Fruit fly (Drosophila melanogaster) whole organism, embryonic: ENCODE data around the gene SP555.

Experiments
- Adf1 ChIP-seq: fragments of 200-800 bp; sonication (Bioruptor generic); IDR thresholded peaks from 2 replicates; pipeline ENCODE4 v1.3.6; 2022; ENCODE audit warnings: missing biosample characterization, missing genetic modification characterization
- Aef1 ChIP-seq: fragments of 200-800 bp; sonication (Bioruptor generic); IDR thresholded peaks from 3 replicates; pipeline ENCODE4 v1.3.6; 2022; ENCODE audit warnings: missing biosample characterization, missing genetic modification characterization
- Bgb ChIP-seq: fragments of 200-800 bp; sonication (Bioruptor generic); IDR thresholded peaks from 2 replicates; pipeline ENCODE4 v1.3.6; 2022; ENCODE audit warnings: missing biosample characterization, missing genetic modification characterization; ENCODE audit not compliant: partially characterized antibody
- Blimp-1 ChIP-seq: fragments of 200-800 bp; sonication (Bioruptor generic); optimal IDR thresholded peaks from 3 replicates; lab custom pipeline; 2018; ENCODE audit warnings: missing biosample characterization, missing genetic modification characterization, mild to moderate bottlenecking, moderate library complexity, missing genetic modification reagents
- CG10654 ChIP-seq: fragments of 200-800 bp; sonication (Bioruptor generic); optimal IDR thresholded peaks from 2 replicates; lab custom pipeline; 2016; ENCODE audit warnings: missing biosample characterization, missing genetic modification characterization
- CG12236 ChIP-seq: fragments of 200-800 bp; sonication (Bioruptor generic); optimal IDR thresholded peaks from 2 replicates; lab custom pipeline; 2016; ENCODE audit warnings: missing biosample characterization, missing genetic modification characterization
- CG14710 ChIP-seq: fragments of 200-800 bp; sonication (Bioruptor generic); optimal IDR thresholded peaks from 3 replicates; lab custom pipeline; 2019; ENCODE audit warnings: missing biosample characterization, mild to moderate bottlenecking, missing genetic modification characterization, moderate library complexity
- CG15073 ChIP-seq: fragments of 200-800 bp; sonication (Bioruptor generic); optimal IDR thresholded peaks from 2 replicates; lab custom pipeline; 2016; ENCODE audit warnings: missing biosample characterization, missing genetic modification characterization
- CG17385 ChIP-seq: fragments of 200-800 bp; sonication (Bioruptor generic); optimal IDR thresholded peaks from 3 replicates; lab custom pipeline; 2018; ENCODE audit warnings: missing biosample characterization, mild to moderate bottlenecking, missing genetic modification characterization
- CG18764 ChIP-seq: fragments of 200-800 bp; sonication (Bioruptor generic); optimal IDR thresholded peaks from 3 replicates; lab custom pipeline; 2016; ENCODE audit warnings: missing biosample characterization, missing genetic modification characterization
- CG2120 ChIP-seq: fragments of 200-800 bp; sonication (Bioruptor generic); optimal IDR thresholded peaks from 3 replicates; lab custom pipeline; 2016; ENCODE audit warnings: missing biosample characterization, missing genetic modification characterization
- CG2678 ChIP-seq: fragments of 200-800 bp; sonication (Bioruptor generic); optimal IDR thresholded peaks from 3 replicates; lab custom pipeline; 2019; ENCODE audit warnings: missing biosample characterization, mild to moderate bottlenecking, missing genetic modification characterization, moderate library complexity
- CG2875 ChIP-seq: fragments of 200-800 bp; sonication (Bioruptor generic); optimal IDR thresholded peaks from 2 replicates; lab custom pipeline; 2017; ENCODE audit warnings: missing biosample characterization, mild to moderate bottlenecking, missing genetic modification characterization, missing genetic modification reagents
- CG30403 ChIP-seq: fragments of 200-800 bp; sonication (Bioruptor generic); optimal IDR thresholded peaks from 3 replicates; lab custom pipeline; 2016; ENCODE audit warnings: missing biosample characterization, missing genetic modification characterization
- CG30431 ChIP-seq: fragments of 200-800 bp; sonication (Bioruptor generic); optimal IDR thresholded peaks from 2 replicates; lab custom pipeline; 2017; ENCODE audit warnings: missing biosample characterization, missing genetic modification characterization
- CG31365 ChIP-seq: fragments of 200-800 bp; sonication (Bioruptor generic); optimal IDR thresholded peaks from 2 replicates; lab custom pipeline; 2018; ENCODE audit warnings: missing biosample characterization, mild to moderate bottlenecking, missing genetic modification characterization
- CG32772 ChIP-seq: fragments of 200-800 bp; sonication (Bioruptor generic); IDR thresholded peaks from 2 replicates; pipeline ENCODE4 v1.3.6; 2022; ENCODE audit warnings: missing biosample characterization, missing genetic modification characterization
- CG4360 ChIP-seq: fragments of 200-800 bp; sonication (Bioruptor generic); IDR thresholded peaks from 2 replicates; pipeline ENCODE4 v1.3.6; 2022; ENCODE audit warnings: missing biosample characterization, missing genetic modification characterization
- CG6175 ChIP-seq: fragments of 200-800 bp; sonication (Bioruptor generic); IDR thresholded peaks from 3 replicates; pipeline ENCODE4 v1.3.6; 2022; ENCODE audit warnings: missing biosample characterization, missing genetic modification characterization
- CG6254 ChIP-seq: fragments of 200-800 bp; sonication (Bioruptor generic); optimal IDR thresholded peaks from 3 replicates; lab custom pipeline; 2017; ENCODE audit warnings: mild to moderate bottlenecking, missing biosample characterization, missing genetic modification reagents, missing genetic modification characterization
- CG6272 ChIP-seq: fragments of 200-800 bp; sonication (Bioruptor generic); IDR thresholded peaks from 2 replicates; pipeline ENCODE4 v1.3.6; 2022; ENCODE audit warnings: missing biosample characterization, missing genetic modification characterization
- CG7556 ChIP-seq: fragments of 200-800 bp; sonication (Bioruptor generic); optimal IDR thresholded peaks from 2 replicates; lab custom pipeline; 2017; ENCODE audit warnings: missing biosample characterization, mild to moderate bottlenecking, missing genetic modification characterization
- CG7963 ChIP-seq: fragments of 200-800 bp; sonication (Bioruptor generic); IDR thresholded peaks from 3 replicates; pipeline ENCODE4 v1.3.6; 2022; ENCODE audit warnings: missing biosample characterization, missing genetic modification characterization; ENCODE audit not compliant: partially characterized antibody
- CoRest ChIP-seq: fragments of 200-800 bp; sonication (Bioruptor generic); optimal IDR thresholded peaks from 3 replicates; lab custom pipeline; 2018; ENCODE audit warnings: missing biosample characterization, mild to moderate bottlenecking, missing genetic modification characterization, moderate library complexity
- Dek ChIP-seq: fragments of 200-800 bp; sonication (Bioruptor generic); optimal IDR thresholded peaks from 3 replicates; lab custom pipeline; 2019; ENCODE audit warnings: missing biosample characterization, mild to moderate bottlenecking, missing genetic modification characterization, moderate library complexity
- Dip3 ChIP-seq: fragments of 200-800 bp; sonication (Bioruptor generic); optimal IDR thresholded peaks from 3 replicates; lab custom pipeline; 2016; ENCODE audit warnings: missing biosample characterization, missing genetic modification characterization
- E2f1 ChIP-seq: fragments of 200-800 bp; sonication (Bioruptor generic); IDR thresholded peaks from 2 replicates; pipeline ENCODE4 v1.3.6; 2022; ENCODE audit warnings: missing biosample characterization, missing genetic modification characterization
- MBD-R2 ChIP-seq: fragments of 200-800 bp; sonication (Bioruptor generic); IDR thresholded peaks from 2 replicates; pipeline ENCODE4 v1.3.6; 2022; ENCODE audit warnings: missing biosample characterization, missing genetic modification characterization
- Oaz ChIP-seq: fragments of 200-800 bp; sonication (Bioruptor generic); IDR thresholded peaks from 2 replicates; pipeline ENCODE4 v1.3.6; 2022; ENCODE audit warnings: missing biosample characterization, missing genetic modification characterization
- Poxn ChIP-seq: fragments of 200-800 bp; sonication (Bioruptor generic); IDR thresholded peaks from 2 replicates; pipeline ENCODE4 v1.3.6; 2022; ENCODE audit warnings: missing biosample characterization, missing genetic modification characterization
- Six4 ChIP-seq: fragments of 200-800 bp; sonication (Bioruptor generic); optimal IDR thresholded peaks from 2 replicates; lab custom pipeline; 2016; ENCODE audit warnings: missing biosample characterization, missing genetic modification characterization
- Ssrp ChIP-seq: fragments of 200-800 bp; sonication (Bioruptor generic); optimal IDR thresholded peaks from 2 replicates; lab custom pipeline; 2018; ENCODE audit warnings: missing biosample characterization, mild to moderate bottlenecking, missing genetic modification characterization, moderate library complexity
- Vsx1 ChIP-seq: fragments of 200-800 bp; sonication (Bioruptor generic); optimal IDR thresholded peaks from 2 replicates; lab custom pipeline; 2017; ENCODE audit warnings: missing biosample characterization, mild to moderate bottlenecking, missing genetic modification characterization, missing genetic modification reagents
- bsh ChIP-seq, 2 experiments: fragments of 200-800 bp; sonication (Bioruptor generic); optimal IDR thresholded peaks; 2 replicates each; lab custom pipeline; 2017 to 2018; ENCODE audit warnings: mild to moderate bottlenecking in 2 of 2, missing biosample characterization in 2 of 2, missing genetic modification characterization in 2 of 2, moderate library complexity in 1 of 2
- dan ChIP-seq: fragments of 200-800 bp; sonication (Bioruptor generic); IDR thresholded peaks from 2 replicates; pipeline ENCODE4 v1.3.6; 2022; ENCODE audit warnings: missing biosample characterization, missing genetic modification characterization
- danr ChIP-seq: fragments of 200-800 bp; sonication (Bioruptor generic); IDR thresholded peaks from 2 replicates; pipeline ENCODE4 v1.3.6; 2022; ENCODE audit warnings: missing biosample characterization, missing genetic modification characterization
- dm ChIP-seq: fragments of 200-800 bp; sonication (Bioruptor generic); optimal IDR thresholded peaks from 3 replicates; lab custom pipeline; 2016; ENCODE audit warnings: missing biosample characterization, missing genetic modification characterization
- jing ChIP-seq: fragments of 200-800 bp; sonication (Bioruptor generic); optimal IDR thresholded peaks from 2 replicates; lab custom pipeline; 2018; ENCODE audit warnings: missing biosample characterization, mild to moderate bottlenecking, missing genetic modification characterization
- lov ChIP-seq, 2 experiments: fragments of 200-800 bp in 1 of 2; fragments of >200 bp in 1 of 2; sonication (Bioruptor generic) in 1 of 2; IDR thresholded peaks in 1 of 2; optimal IDR thresholded peaks in 1 of 2; 2 replicates in 1 of 2; 3 replicates in 1 of 2; pipeline versions ENCODE4 v1.3.6 to Lab custom; 2017 to 2022; ENCODE audit warnings: missing biosample characterization in 1 of 2, missing genetic modification characterization in 1 of 2
- mirr ChIP-seq: fragments of 200-800 bp; sonication (Bioruptor generic); optimal IDR thresholded peaks from 3 replicates; lab custom pipeline; 2018; ENCODE audit warnings: missing biosample characterization, mild to moderate bottlenecking, missing genetic modification characterization
- odd ChIP-seq: fragments of 200-800 bp; sonication (Bioruptor generic); optimal IDR thresholded peaks from 2 replicates; lab custom pipeline; 2017; ENCODE audit warnings: missing biosample characterization, mild to moderate bottlenecking, missing genetic modification characterization
- otp ChIP-seq: fragments of 200-800 bp; sonication (Bioruptor generic); IDR thresholded peaks from 3 replicates; pipeline ENCODE4, ENCODE4 v1.3.6; 2022; ENCODE audit warnings: missing biosample characterization, missing genetic modification characterization
- sc ChIP-seq, 3 experiments: fragments of >200 bp in 2 of 3; fragments of 200-800 bp in 1 of 3; sonication (Bioruptor generic) in 1 of 3; optimal IDR thresholded peaks; 2 replicates in 2 of 3; 3 replicates in 1 of 3; lab custom pipeline; 2017; ENCODE audit warnings: mild to moderate bottlenecking in 1 of 3, missing biosample characterization in 1 of 3, missing genetic modification characterization in 1 of 3, missing genetic modification reagents in 1 of 3
- sna ChIP-seq: fragments of 200-800 bp; sonication (Bioruptor generic); IDR thresholded peaks from 2 replicates; pipeline ENCODE4 v1.3.6; 2022; ENCODE audit warnings: missing biosample characterization, missing genetic modification characterization; ENCODE audit not compliant: partially characterized antibody
- stwl ChIP-seq: fragments of 200-800 bp; sonication (Bioruptor generic); optimal IDR thresholded peaks from 3 replicates; lab custom pipeline; 2018; ENCODE audit warnings: missing biosample characterization, mild to moderate bottlenecking, missing genetic modification characterization, moderate library complexity
- tgo ChIP-seq: fragments of 200-800 bp; sonication (Bioruptor generic); IDR thresholded peaks from 3 replicates; pipeline ENCODE4 v1.3.6; 2022; ENCODE audit warnings: missing biosample characterization, missing genetic modification characterization
- twi ChIP-seq: fragments of 200-800 bp; optimal IDR thresholded peaks from 2 replicates; lab custom pipeline; 2019; ENCODE audit warnings: missing biosample characterization, mild to moderate bottlenecking, missing genetic modification characterization, moderate library complexity
- vnd ChIP-seq: fragments of 200-800 bp; sonication (Bioruptor generic); IDR thresholded peaks from 3 replicates; pipeline ENCODE4 v1.3.6; 2022; ENCODE audit warnings: missing biosample characterization, missing genetic modification characterization; ENCODE audit not compliant: partially characterized antibody

The SP555 gene

DNA sequence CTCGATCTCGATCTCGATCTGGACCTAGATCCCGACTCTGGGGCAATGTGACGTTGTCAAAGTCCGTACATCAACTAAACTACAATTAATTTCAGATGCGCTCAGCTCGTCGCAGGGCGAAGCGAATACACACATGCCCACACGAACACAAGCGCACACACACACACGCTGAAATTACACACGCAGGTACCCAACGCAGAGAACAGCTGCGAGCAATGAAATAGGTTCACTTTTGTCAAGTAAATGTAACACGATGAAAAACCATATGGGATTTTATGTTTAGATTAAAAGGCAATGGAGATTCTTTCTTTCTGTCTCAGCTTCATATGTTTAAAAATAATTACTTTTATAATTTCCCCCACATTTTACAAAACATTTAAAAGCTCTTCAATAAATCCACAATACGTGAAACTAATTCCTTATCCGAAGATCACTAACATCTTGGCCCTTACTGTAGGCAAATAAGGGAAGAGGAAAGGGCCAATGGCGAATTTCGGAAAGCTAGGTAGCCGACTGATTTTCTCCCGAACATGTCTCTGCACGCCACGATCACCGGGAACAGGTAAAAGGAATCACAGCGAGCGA is 37.1 kb upstream of the SP555 start (continued):
- peak; percentile 63 for TF ChIP-seq CG10654 (GFP tag; lab: Kevin White, UChicago)
- TF ChIP-seq vnd (GFP tag; lab: Robert Waterston, UW) = no peak
- TF ChIP-seq Vsx1 (GFP tag; lab: Kevin White, UChicago) = peak; percentile 38
- TF ChIP-seq CG6272 (GFP tag; lab: Robert Waterston, UW) = 0 out of 2 replicates have a peak, but pooled peaks have one; percentile 25
- peak; percentile 52 for TF ChIP-seq CG2875 (GFP tag; lab: Kevin White, UChicago)
- TF ChIP-seq Six4 (GFP tag; lab: Kevin White, UChicago) = peak; percentile 71
- no peak for TF ChIP-seq sc (optimal IDR thresholded peaks at IDR 0.05; lab: Kevin White, UChicago)
- TF ChIP-seq sc (GFP tag; optimal IDR thresholded peaks at IDR 0.05; lab: Kevin White, UChicago) = peak; percentile 67
- TF ChIP-seq CG2120 = peak; percentile 87
- peak; percentile 67 for TF ChIP-seq Dip3 (GFP tag; lab: Kevin White, UChicago)
- peak; percentile 59 for TF ChIP-seq Aef1 (GFP tag; lab: Robert Waterston, UW)
- no peak for TF ChIP-seq CG15073 (GFP tag; lab: Kevin White, UChicago)
- peak; percentile 73 for TF ChIP-seq Blimp-1 (GFP tag; lab: Kevin White, UChicago)
- TF ChIP-seq otp (GFP tag; lab: Robert Waterston, UW) = peak; percentile 67; the same call in 2 of the 3 replicates
- TF ChIP-seq CG6254 (GFP tag; lab: Kevin White, UChicago) = peak; percentile 75
- no peak for TF ChIP-seq dan
- TF ChIP-seq tgo (GFP tag; lab: Robert Waterston, UW) = peak; percentile 75
- peak; percentile 37; the same call in 1 of the 3 replicates for TF ChIP-seq CG6175 (GFP tag; lab: Robert Waterston, UW)
- TF ChIP-seq CG30431 = peak; percentile 86
- peak; percentile 34 for TF ChIP-seq CG18764 (GFP tag; lab: Kevin White, UChicago)
- TF ChIP-seq stwl (tag; lab: Kevin White, UChicago) = no peak
- TF ChIP-seq CG4360 (GFP tag; lab: Robert Waterston, UW) = 0 out of 2 replicates have a peak, but pooled peaks have one; percentile 32
- TF ChIP-seq bsh (GFP tag; optimal IDR thresholded peaks at IDR 0.05; lab: Kevin White, UChicago) = peak; percentile 75 to 83
- TF ChIP-seq Ssrp = peak; percentile 75
- TF ChIP-seq E2f1 (GFP tag; lab: Robert Waterston, UW) = peak; percentile 66
- no peak for TF ChIP-seq sna (GFP tag; lab: Robert Waterston, UW)
- TF ChIP-seq Poxn (GFP tag; lab: Robert Waterston, UW) = peak; percentile 56
- TF ChIP-seq CoRest = peak; percentile 88
- TF ChIP-seq Bgb = no peak
- TF ChIP-seq Oaz = peak; percentile 58
- TF ChIP-seq Dek (tag; lab: Kevin White, UChicago) = peak; percentile 89
- TF ChIP-seq Adf1 (GFP tag; lab: Robert Waterston, UW) = peak; percentile 51
- peak; percentile 85 for TF ChIP-seq odd
- TF ChIP-seq CG14710 (tag; lab: Kevin White, UChicago) = peak; percentile 87
- TF ChIP-seq jing (GFP tag; lab: Kevin White, UChicago) = peak; percentile 65
- peak; percentile 78 for TF ChIP-seq CG17385 (GFP tag; lab: Kevin White, UChicago)
- peak; percentile 76 for TF ChIP-seq danr (GFP tag; lab: Robert Waterston, UW)
- no peak for TF ChIP-seq lov (optimal IDR thresholded peaks at IDR 0.05; lab: Kevin White, UChicago)
- 0 out of 3 replicates have a peak, but pooled peaks have one; percentile 61 for TF ChIP-seq lov (GFP tag; IDR thresholded peaks at IDR 0.05; lab: Robert Waterston, UW)
- TF ChIP-seq mirr (GFP tag; lab: Kevin White, UChicago) = peak; percentile 31
- peak; percentile 92 for TF ChIP-seq CG7556 (GFP tag; lab: Kevin White, UChicago)
- peak; percentile 32 for TF ChIP-seq CG31365 (tag; lab: Kevin White, UChicago)
- TF ChIP-seq CG7963 = no peak
- peak; percentile 89 for TF ChIP-seq twi (tag; lab: Kevin White, UChicago)
- TF ChIP-seq CG32772 = peak; percentile 70
- peak; percentile 86 for TF ChIP-seq CG30403 (GFP tag; lab: Kevin White, UChicago)
- peak; percentile 90 for TF ChIP-seq CG2678 (tag; lab: Kevin White, UChicago)
- TF ChIP-seq MBD-R2 (GFP tag; lab: Robert Waterston, UW) = peak; percentile 33; the same call in 1 of the 2 replicates
- peak; percentile 63 for TF ChIP-seq CG12236 (GFP tag; lab: Kevin White, UChicago)
- TF ChIP-seq dm (GFP tag; lab: Kevin White, UChicago) = no peak
